Worm (Caenorhabditis elegans) whole organism, late embryonic: ENCODE data around the gene miro-1.

Experiments
- dmd-4 ChIP-seq: sonication (generic microtip); optimal IDR thresholded peaks from 2 replicates; lab custom pipeline; 2016; ENCODE audit warnings: borderline replicate concordance, missing genetic modification characterization, missing compliant biosample characterization
- dve-1 ChIP-seq: sonication (generic microtip); optimal IDR thresholded peaks from 2 replicates; lab custom pipeline; 2017; ENCODE audit warnings: antibody characterized with exemption, mild to moderate bottlenecking, missing genetic modification characterization, missing compliant biosample characterization
- elt-2 ChIP-seq: sonication (generic microtip); optimal IDR thresholded peaks from 2 replicates; lab custom pipeline; 2016; ENCODE audit warnings: missing genetic modification reagents, missing genetic modification characterization, missing compliant biosample characterization
- hlh-13 ChIP-seq: fragments of 200-800 bp; sonication (Bioruptor generic); optimal IDR thresholded peaks from 2 replicates; lab custom pipeline; 2018; ENCODE audit warnings: mild to moderate bottlenecking, missing genetic modification characterization, missing compliant biosample characterization
- hlh-8 ChIP-seq: sonication (generic microtip); optimal IDR thresholded peaks from 2 replicates; lab custom pipeline; 2016; ENCODE audit warnings: missing genotype, missing genetic modification characterization, missing compliant biosample characterization
- lim-6 ChIP-seq: sonication (generic microtip); optimal IDR thresholded peaks from 2 replicates; lab custom pipeline; 2016; ENCODE audit warnings: missing genetic modification characterization, missing compliant biosample characterization
- lin-11 ChIP-seq: fragments of 200-800 bp; sonication (Bioruptor generic); optimal IDR thresholded peaks from 2 replicates; lab custom pipeline; 2018; ENCODE audit warnings: mild to moderate bottlenecking, missing genetic modification characterization, missing compliant biosample characterization
- nhr-11 ChIP-seq: fragments of 150-350 bp; optimal IDR thresholded peaks from 2 replicates; lab custom pipeline; 2014; ENCODE audit warnings: missing biosample characterization, missing genetic modification characterization
- nhr-232 ChIP-seq: sonication (generic microtip); optimal IDR thresholded peaks from 2 replicates; lab custom pipeline; 2016; ENCODE audit warnings: missing genetic modification characterization, missing compliant biosample characterization
- rnt-1 ChIP-seq: sonication (generic microtip); optimal IDR thresholded peaks from 2 replicates; lab custom pipeline; 2016; ENCODE audit warnings: missing genetic modification characterization, missing compliant biosample characterization
- sdc-2 ChIP-seq: sonication (generic microtip); optimal IDR thresholded peaks from 2 replicates; lab custom pipeline; 2016; ENCODE audit warnings: missing genotype, missing genetic modification characterization, missing compliant biosample characterization
- syd-9 ChIP-seq: sonication (generic microtip); optimal IDR thresholded peaks from 2 replicates; lab custom pipeline; 2016; ENCODE audit warnings: mild to moderate bottlenecking, missing genetic modification characterization, moderate library complexity, missing compliant biosample characterization

ce11 chrIV:4686291-4686830 lies 29.2 kb downstream of the miro-1 start:
- no peak for TF ChIP-seq nhr-11 (tag; lab: Kevin White, UChicago)
- no peak for TF ChIP-seq hlh-8 (tag; lab: Kevin White, UChicago)
- no peak for TF ChIP-seq dmd-4 (tag; lab: Kevin White, UChicago)
- no peak for TF ChIP-seq lin-11
- no peak for TF ChIP-seq rnt-1 (tag; lab: Kevin White, UChicago)
- no peak for TF ChIP-seq hlh-13 (GFP tag; lab: Kevin White, UChicago)
- TF ChIP-seq syd-9 (tag; lab: Kevin White, UChicago) = no peak
- TF ChIP-seq elt-2 (tag; lab: Kevin White, UChicago) = no peak
- no peak for TF ChIP-seq nhr-232
- TF ChIP-seq sdc-2 = no peak
- TF ChIP-seq lim-6 = no peak
- no peak for TF ChIP-seq dve-1 (tag; lab: Kevin White, UChicago)
